Fruit fly (Drosophila melanogaster) whole organism, embryonic: ENCODE measurements around the gene RhoGAP5A.

Source experiments
- Bteb2 ChIP-seq: fragments of 200-800 bp; sonication (Bioruptor generic); optimal IDR thresholded peaks from 2 replicates; lab custom pipeline; 2016; ENCODE audit warnings: missing biosample characterization, missing genetic modification characterization
- CG10366 ChIP-seq: fragments of 200-800 bp; sonication (Bioruptor generic); IDR thresholded peaks from 2 replicates; pipeline ENCODE4 v1.3.6; 2022; ENCODE audit warnings: missing biosample characterization, missing genetic modification characterization
- CG10462 ChIP-seq: fragments of 200-800 bp; sonication (Bioruptor generic); optimal IDR thresholded peaks from 2 replicates; lab custom pipeline; 2016; ENCODE audit warnings: missing biosample characterization, missing genetic modification characterization
- CG10543 ChIP-seq: fragments of 200-800 bp; sonication (Bioruptor generic); optimal IDR thresholded peaks from 3 replicates; lab custom pipeline; 2017; ENCODE audit warnings: missing biosample characterization, mild to moderate bottlenecking, missing genetic modification characterization, moderate library complexity
- CG11093 ChIP-seq: fragments of 200-800 bp; sonication (Bioruptor generic); IDR thresholded peaks from 3 replicates; pipeline ENCODE4 v1.3.6; 2022; ENCODE audit warnings: missing biosample characterization, missing genetic modification characterization
- CG14860 ChIP-seq: fragments of 200-800 bp; sonication (Bioruptor generic); IDR thresholded peaks from 3 replicates; pipeline ENCODE4 v1.3.6; 2022; ENCODE audit warnings: missing biosample characterization, missing genetic modification characterization; ENCODE audit not compliant: partially characterized antibody
- CG1603 ChIP-seq: fragments of 200-800 bp; sonication (Bioruptor generic); optimal IDR thresholded peaks from 2 replicates; lab custom pipeline; 2019; ENCODE audit warnings: missing biosample characterization, mild to moderate bottlenecking, missing genetic modification characterization, moderate library complexity
- CG3065 ChIP-seq: fragments of 200-800 bp; sonication (Bioruptor generic); optimal IDR thresholded peaks from 2 replicates; lab custom pipeline; 2016; ENCODE audit warnings: missing biosample characterization, missing genetic modification characterization
- CG31365 ChIP-seq: fragments of 200-800 bp; sonication (Bioruptor generic); optimal IDR thresholded peaks from 2 replicates; lab custom pipeline; 2018; ENCODE audit warnings: missing biosample characterization, mild to moderate bottlenecking, missing genetic modification characterization
- CG32532 ChIP-seq: fragments of 200-800 bp; sonication (Bioruptor generic); IDR thresholded peaks from 2 replicates; pipeline ENCODE4 v1.3.6; 2022; ENCODE audit warnings: missing biosample characterization, missing genetic modification characterization
- CG42726 ChIP-seq: fragments of 200-800 bp; sonication (Bioruptor generic); IDR thresholded peaks from 2 replicates; pipeline ENCODE4 v1.3.6; 2022; ENCODE audit warnings: missing biosample characterization, missing genetic modification characterization; ENCODE audit not compliant: partially characterized antibody
- CG8478 ChIP-seq: fragments of >200 bp; optimal IDR thresholded peaks from 2 replicates; lab custom pipeline; 2018
- CTCF ChIP-seq: fragments of 200-800 bp; sonication (Bioruptor generic); optimal IDR thresholded peaks from 2 replicates; lab custom pipeline; 2017; ENCODE audit warnings: missing biosample characterization, mild to moderate bottlenecking, missing genetic modification characterization, moderate library complexity
- Dbx ChIP-seq: fragments of 200-800 bp; sonication (Bioruptor generic); IDR thresholded peaks from 3 replicates; pipeline ENCODE4 v1.3.6; 2022; ENCODE audit warnings: missing biosample characterization, missing genetic modification characterization
- Dip2 ChIP-seq: fragments of 200-800 bp; sonication (Bioruptor generic); IDR thresholded peaks from 2 replicates; pipeline ENCODE4 v1.3.6; 2022; ENCODE audit warnings: missing biosample characterization, missing genetic modification characterization
- Dip3 ChIP-seq: fragments of 200-800 bp; sonication (Bioruptor generic); optimal IDR thresholded peaks from 3 replicates; lab custom pipeline; 2016; ENCODE audit warnings: missing biosample characterization, missing genetic modification characterization
- Drgx ChIP-seq: fragments of 200-800 bp; sonication (Bioruptor generic); IDR thresholded peaks from 2 replicates; pipeline ENCODE4 v1.3.6; 2022; ENCODE audit warnings: missing biosample characterization, missing genetic modification characterization
- Ets65A ChIP-seq: fragments of 200-800 bp; sonication (Bioruptor generic); peaks from one replicate; lab custom pipeline; 2016; ENCODE audit warnings: missing biosample characterization, missing genetic modification characterization
- Ets97D ChIP-seq: fragments of 200-800 bp; sonication (Bioruptor generic); optimal IDR thresholded peaks from 3 replicates; lab custom pipeline; 2016; ENCODE audit warnings: missing biosample characterization, missing genetic modification characterization
- H2.0 ChIP-seq: fragments of 200-800 bp; sonication (Bioruptor generic); IDR thresholded peaks from 2 replicates; pipeline ENCODE4 v1.3.6; 2022; ENCODE audit warnings: missing biosample characterization, missing genetic modification characterization
- Hr39 ChIP-seq: fragments of >200 bp; optimal IDR thresholded peaks from 2 replicates; lab custom pipeline; 2017
- Mes4 ChIP-seq: fragments of 200-800 bp; sonication (Bioruptor generic); optimal IDR thresholded peaks from 2 replicates; lab custom pipeline; 2016; ENCODE audit warnings: missing biosample characterization, missing genetic modification characterization
- Myb ChIP-seq: fragments of 200-800 bp; sonication (Bioruptor generic); optimal IDR thresholded peaks from 2 replicates; lab custom pipeline; 2016; ENCODE audit warnings: missing biosample characterization, missing genetic modification characterization
- Rfx ChIP-seq: fragments of 200-800 bp; sonication (Bioruptor generic); IDR thresholded peaks from 2 replicates; pipeline ENCODE4 v1.3.6; 2022; ENCODE audit warnings: missing biosample characterization, missing genetic modification characterization
- Scr ChIP-seq: fragments of 200-800 bp; sonication (Bioruptor generic); IDR thresholded peaks from 2 replicates; pipeline ENCODE4 v1.3.6; 2022; ENCODE audit warnings: missing biosample characterization, missing genetic modification characterization; ENCODE audit not compliant: partially characterized antibody
- ara ChIP-seq: fragments of 200-800 bp; sonication (Bioruptor generic); IDR thresholded peaks from 2 replicates; pipeline ENCODE4 v1.3.6; 2022; ENCODE audit warnings: missing biosample characterization, missing genetic modification characterization
- bcd ChIP-seq: fragments of 200-800 bp; sonication (Bioruptor generic); optimal IDR thresholded peaks from 2 replicates; lab custom pipeline; 2017; ENCODE audit warnings: missing biosample characterization, mild to moderate bottlenecking, missing genetic modification characterization
- ci ChIP-seq: fragments of 200-800 bp; sonication (Bioruptor generic); IDR thresholded peaks from 3 replicates; pipeline ENCODE4 v1.3.6; 2022; ENCODE audit warnings: missing biosample characterization, missing genetic modification characterization
- dati ChIP-seq: fragments of 200-800 bp; sonication (Bioruptor generic); IDR thresholded peaks from 2 replicates; pipeline ENCODE4 v1.3.6; 2022; ENCODE audit warnings: missing biosample characterization, missing genetic modification characterization
- dimm ChIP-seq: fragments of 200-800 bp; sonication (Bioruptor generic); IDR thresholded peaks from 2 replicates; pipeline ENCODE4 v1.3.6; 2022; ENCODE audit warnings: missing biosample characterization, missing genetic modification characterization
- ems ChIP-seq: fragments of 200-800 bp; sonication (Bioruptor generic); optimal IDR thresholded peaks from 3 replicates; lab custom pipeline; 2016; ENCODE audit warnings: missing biosample characterization, missing genetic modification characterization
- fu2 ChIP-seq: fragments of 200-800 bp; sonication (Bioruptor generic); optimal IDR thresholded peaks from 2 replicates; lab custom pipeline; 2016; ENCODE audit warnings: missing biosample characterization, missing genetic modification characterization
- gfzf ChIP-seq: fragments of 200-800 bp; sonication (Bioruptor generic); optimal IDR thresholded peaks from 2 replicates; lab custom pipeline; 2016; ENCODE audit warnings: missing biosample characterization, mild to moderate bottlenecking, missing genetic modification characterization, moderate library complexity
- inv ChIP-seq: fragments of 200-800 bp; sonication (Bioruptor generic); IDR thresholded peaks from 2 replicates; pipeline ENCODE4 v1.3.6; 2022; ENCODE audit warnings: missing biosample characterization, missing genetic modification characterization; ENCODE audit not compliant: partially characterized antibody
- jing ChIP-seq: fragments of 200-800 bp; sonication (Bioruptor generic); optimal IDR thresholded peaks from 2 replicates; lab custom pipeline; 2018; ENCODE audit warnings: missing biosample characterization, mild to moderate bottlenecking, missing genetic modification characterization
- nmo ChIP-seq: fragments of 200-800 bp; sonication (Bioruptor generic); optimal IDR thresholded peaks from 2 replicates; lab custom pipeline; 2018; ENCODE audit warnings: missing biosample characterization, mild to moderate bottlenecking, missing genetic modification characterization, moderate library complexity
- org-1 ChIP-seq: fragments of 200-800 bp; sonication (Bioruptor generic); optimal IDR thresholded peaks from 2 replicates; lab custom pipeline; 2017; ENCODE audit warnings: missing biosample characterization, missing genetic modification characterization
- pita ChIP-seq: fragments of 200-800 bp; sonication (Bioruptor generic); optimal IDR thresholded peaks from 2 replicates; lab custom pipeline; 2017; ENCODE audit warnings: missing biosample characterization, mild to moderate bottlenecking, missing genetic modification characterization
- prd ChIP-seq, 3 experiments: fragments of >200 bp in 2 of 3; fragments of 200-800 bp in 1 of 3; sonication (Bioruptor generic) in 1 of 3; optimal IDR thresholded peaks in 2 of 3; IDR thresholded peaks in 1 of 3; 2 replicates in 2 of 3; 3 replicates in 1 of 3; pipeline versions ENCODE4 v1.3.6 to Lab custom; 2017 to 2022; ENCODE audit warnings: missing biosample characterization in 1 of 3, missing genetic modification characterization in 1 of 3
- row ChIP-seq: fragments of 200-800 bp; sonication (Bioruptor generic); IDR thresholded peaks from 3 replicates; pipeline ENCODE4 v1.3.6; 2022; ENCODE audit warnings: missing biosample characterization, missing genetic modification characterization
- sens ChIP-seq: fragments of 200-800 bp; sonication (Bioruptor generic); peaks from one replicate; lab custom pipeline; 2016; ENCODE audit warnings: missing biosample characterization, missing genetic modification characterization
- shn ChIP-seq: fragments of 200-800 bp; sonication (Bioruptor generic); optimal IDR thresholded peaks from 3 replicates; lab custom pipeline; 2016; ENCODE audit warnings: missing biosample characterization, missing genetic modification characterization
- sisA ChIP-seq: fragments of 200-800 bp; sonication (Bioruptor generic); IDR thresholded peaks from 2 replicates; pipeline ENCODE4 v1.3.6; 2022; ENCODE audit warnings: missing biosample characterization, missing genetic modification characterization
- tgo ChIP-seq: fragments of 200-800 bp; sonication (Bioruptor generic); IDR thresholded peaks from 3 replicates; pipeline ENCODE4 v1.3.6; 2022; ENCODE audit warnings: missing biosample characterization, missing genetic modification characterization
- zen2 ChIP-seq: fragments of 200-800 bp; sonication (Bioruptor generic); IDR thresholded peaks from 3 replicates; pipeline ENCODE4 v1.3.6; 2022; ENCODE audit warnings: missing biosample characterization, missing genetic modification characterization; ENCODE audit not compliant: partially characterized antibody
- zfh2 ChIP-seq: fragments of 200-800 bp; sonication (Bioruptor generic); optimal IDR thresholded peaks from 2 replicates; lab custom pipeline; 2016; ENCODE audit warnings: missing biosample characterization, missing genetic modification characterization

The RhoGAP5A gene

dm6 chrX:5612977-5613376 is 5.6 kb downstream of the RhoGAP5A start (continued):
- TF ChIP-seq dimm (GFP tag; lab: Robert Waterston, UW), result no peak
- peak; percentile 8 for TF ChIP-seq nmo
- peak; percentile 88 for TF ChIP-seq Myb
- TF ChIP-seq sens (GFP tag; lab: Kevin White, UChicago), result peak; percentile 56
- TF ChIP-seq bcd (GFP tag; lab: Kevin White, UChicago), result peak; percentile 1
- peak; percentile 29; the same call in 1 of the 3 replicates for TF ChIP-seq Dbx
- peak; percentile 39 for TF ChIP-seq CG32532 (GFP tag; lab: Robert Waterston, UW)
- TF ChIP-seq row, result 0 out of 3 replicates have a peak, but pooled peaks have one; percentile 21
- TF ChIP-seq sisA (GFP tag; lab: Robert Waterston, UW), result 0 out of 2 replicates have a peak, but pooled peaks have one; percentile 36
- peak; percentile 61 for TF ChIP-seq inv (GFP tag; lab: Robert Waterston, UW)
- peak; percentile 90 for TF ChIP-seq CG42726 (GFP tag; lab: Robert Waterston, UW)
- peak; percentile 95 for TF ChIP-seq Dip2
- peak; percentile 94 for TF ChIP-seq CG31365 (tag; lab: Kevin White, UChicago)
- TF ChIP-seq CG14860, result peak; percentile 41; the same call in 1 of the 3 replicates
- no peak for TF ChIP-seq ci
- TF ChIP-seq pita (GFP tag; lab: Kevin White, UChicago), result peak; percentile 37
- peak; percentile 41; the same call in 1 of the 2 replicates for TF ChIP-seq Rfx (GFP tag; lab: Robert Waterston, UW)
- TF ChIP-seq, all 482 proteins: peak for 46

DNA sequence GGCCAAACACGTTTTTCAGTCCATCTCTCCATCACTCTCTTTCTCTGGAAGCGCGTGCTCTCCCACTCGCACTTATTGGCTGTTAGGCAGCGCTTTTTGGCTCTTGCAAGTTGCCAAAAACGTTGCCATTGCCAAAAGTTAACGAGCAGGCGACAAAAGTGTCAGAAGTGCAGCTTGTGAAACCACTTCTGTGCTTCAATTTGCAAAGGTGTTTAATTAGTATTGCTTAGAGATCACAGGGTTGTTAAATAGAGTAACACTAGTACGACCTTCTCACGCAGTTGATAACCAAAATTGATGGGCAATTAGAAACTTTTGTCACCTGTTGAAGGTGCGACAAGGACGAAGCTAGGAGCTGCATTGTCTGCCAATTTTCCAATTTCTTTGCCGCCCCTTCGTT is 10.1 kb downstream of the RhoGAP5A start:
- TF ChIP-seq Ets65A (GFP tag; lab: Kevin White, UChicago) (peak; percentile 66), Drgx (GFP tag; lab: Robert Waterston, UW) (peak; percentile 48), Dip3 (GFP tag; lab: Kevin White, UChicago) (no peak)
- TF ChIP-seq, all 482 proteins: peak for 2

dm6 chrX:5607647-5608046 is 11.0 kb downstream of the RhoGAP5A start:
- TF ChIP-seq CG10462 (GFP tag; lab: Kevin White, UChicago) (no peak), CTCF (GFP tag; lab: Kevin White, UChicago) (peak; percentile 79)

- no peak for TF ChIP-seq CG1603 (tag; lab: Kevin White, UChicago)
- TF ChIP-seq Hr39 (lab: Kevin White, UChicago), result peak; percentile 97
Observed at dm6 chrX:5606324-5606723, 12.3 kb downstream of the RhoGAP5A start.

DNA sequence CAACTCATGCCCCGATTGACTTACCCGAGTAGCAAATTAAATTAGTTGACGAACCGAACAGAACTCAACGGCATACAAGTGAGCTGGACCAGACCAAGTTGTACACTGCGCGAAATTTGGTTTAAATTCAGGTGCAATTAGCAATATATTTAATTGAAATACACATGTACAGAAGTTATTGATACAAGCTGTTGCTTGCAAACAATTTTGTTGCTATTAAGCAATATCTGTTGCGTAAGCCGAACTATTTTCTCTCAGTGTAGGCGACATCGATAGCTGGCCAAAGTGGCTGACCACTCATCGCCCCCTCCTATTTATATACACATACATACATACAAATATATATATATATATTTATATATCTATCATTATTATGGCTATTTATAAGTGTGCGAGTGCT is 14.4 kb downstream of the RhoGAP5A start:
- TF ChIP-seq Mes4 (GFP tag; lab: Kevin White, UChicago), result no peak
- no peak for TF ChIP-seq Bteb2 (GFP tag; lab: Kevin White, UChicago)
- TF ChIP-seq Scr, result no peak
- no peak for TF ChIP-seq zen2
- no peak for TF ChIP-seq CG11093 (GFP tag; lab: Robert Waterston, UW)
- peak; percentile 12 for TF ChIP-seq zfh2 (GFP tag; lab: Kevin White, UChicago)
- peak; percentile 26; the same call in 1 of the 3 replicates for TF ChIP-seq tgo (GFP tag; lab: Robert Waterston, UW)
- TF ChIP-seq sisA (GFP tag; lab: Robert Waterston, UW), result peak; percentile 44; the same call in 1 of the 2 replicates
- no peak for TF ChIP-seq shn (GFP tag; lab: Kevin White, UChicago)
- no peak for TF ChIP-seq jing
- TF ChIP-seq CG8478, result no peak
- TF ChIP-seq CG10366, result peak; percentile 17; the same call in 1 of the 2 replicates
- TF ChIP-seq org-1 (GFP tag; lab: Kevin White, UChicago), result no peak
- no peak for TF ChIP-seq CG10543 (GFP tag; lab: Kevin White, UChicago)
- no peak for TF ChIP-seq CG3065
- TF ChIP-seq prd (optimal IDR thresholded peaks at IDR 0.05; lab: Kevin White, UChicago), result no peak
- TF ChIP-seq prd (GFP tag; IDR thresholded peaks at IDR 0.05; lab: Robert Waterston, UW), result peak; percentile 88
- no peak for TF ChIP-seq Ets97D
- no peak for TF ChIP-seq dimm (GFP tag; lab: Robert Waterston, UW)
- TF ChIP-seq fu2, result no peak
- no peak for TF ChIP-seq dati (GFP tag; lab: Robert Waterston, UW)
- TF ChIP-seq H2.0, result 0 out of 2 replicates have a peak, but pooled peaks have one; percentile 7
- no peak for TF ChIP-seq ems (GFP tag; lab: Kevin White, UChicago)
- peak; percentile 59; the same call in 1 of the 2 replicates for TF ChIP-seq ara (GFP tag; lab: Robert Waterston, UW)
- no peak for TF ChIP-seq gfzf (GFP tag; lab: Kevin White, UChicago)
